Fruit fly (Drosophila melanogaster): ENCODE measurements around the gene veli.

The veli gene

DNA sequence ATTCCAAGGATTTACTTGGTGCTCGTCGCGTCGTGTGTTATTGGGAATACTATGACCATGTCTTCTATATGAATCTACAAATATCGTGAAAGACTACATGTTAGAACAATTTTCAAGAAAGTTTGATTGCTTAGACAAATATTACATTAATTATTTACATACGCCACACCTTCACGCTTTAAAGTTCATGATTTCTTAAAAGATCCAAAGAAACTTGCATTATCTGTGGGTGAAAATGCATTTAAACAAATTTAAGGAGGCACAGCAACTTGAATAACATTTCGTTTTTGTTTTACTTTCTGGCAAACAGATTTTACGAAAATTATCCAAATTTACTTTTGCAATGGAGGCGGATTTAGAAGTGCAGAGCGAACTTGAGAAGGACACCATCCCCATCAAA, 28.7 kb downstream of the veli start, which contains the start of gene CG31115:
TSS of gene CG31115 (plus strand) at position 301 of the 400 bp plus-strand sequence.
- TF ChIP-seq CG15336 (GFP tag; IDR thresholded peaks at IDR 0.05) (no peak), CG6854 (GFP tag; optimal IDR thresholded peaks at IDR 0.05) (no peak), Sox102F (GFP tag; optimal IDR thresholded peaks at IDR 0.05) (no peak), Ets21C (GFP tag; optimal IDR thresholded peaks at IDR 0.05) (no peak), CG6163 (GFP tag; IDR thresholded peaks at IDR 0.05) (no peak), Sox14 (GFP tag; optimal IDR thresholded peaks at IDR 0.05) (no peak), esn (GFP tag; optimal IDR thresholded peaks at IDR 0.05) (no peak), eg (GFP tag; IDR thresholded peaks at IDR 0.05) (no peak), net (GFP tag; optimal IDR thresholded peaks at IDR 0.05) (no peak), CG6792 (GFP tag; optimal IDR thresholded peaks at IDR 0.05) (no peak), CG16779 (tag; optimal IDR thresholded peaks at IDR 0.05) (no peak), dac (GFP tag; optimal IDR thresholded peaks at IDR 0.05) (no peak), topi (GFP tag; optimal IDR thresholded peaks at IDR 0.05) (no peak), CG8319 (GFP tag; optimal IDR thresholded peaks at IDR 0.05) (no peak), OdsH (GFP tag; optimal IDR thresholded peaks at IDR 0.05) (no peak), Sox15 (GFP tag; optimal IDR thresholded peaks at IDR 0.05) (no peak), Blimp-1 (GFP tag; optimal IDR thresholded peaks at IDR 0.05) (no peak), Met (GFP tag; optimal IDR thresholded peaks at IDR 0.05) (no peak), Eip93F (GFP tag; optimal IDR thresholded peaks at IDR 0.05) (no peak)

DNA sequence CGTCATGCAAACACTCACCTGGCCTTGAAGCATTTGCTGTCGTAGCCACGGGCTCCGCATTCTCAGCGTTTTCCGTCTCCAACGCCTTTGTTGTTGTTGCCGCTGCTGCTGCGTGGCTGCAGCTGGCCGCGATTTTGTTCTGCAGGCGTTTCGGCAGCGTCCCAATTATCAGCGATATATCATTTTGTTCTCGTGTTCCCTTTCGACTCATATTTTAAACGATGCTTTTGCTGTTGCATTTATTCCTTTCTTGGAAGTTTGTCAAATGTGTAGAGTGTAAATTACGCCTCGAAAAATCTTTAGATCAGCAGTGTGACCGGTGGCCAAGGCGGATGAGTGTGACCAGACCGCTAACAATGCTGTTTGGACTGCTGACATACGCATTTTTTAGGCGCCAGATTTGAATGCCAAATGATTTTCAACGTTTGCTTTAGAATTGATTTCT, 32.2 kb downstream of the veli start, which contains the start of gene Smg6:
TSS of gene Smg6 (minus strand) at position 324 of the 445 bp plus-strand sequence.
- TF ChIP-seq CG9139 (GFP tag; optimal IDR thresholded peaks at IDR 0.05) = no peak

DNA sequence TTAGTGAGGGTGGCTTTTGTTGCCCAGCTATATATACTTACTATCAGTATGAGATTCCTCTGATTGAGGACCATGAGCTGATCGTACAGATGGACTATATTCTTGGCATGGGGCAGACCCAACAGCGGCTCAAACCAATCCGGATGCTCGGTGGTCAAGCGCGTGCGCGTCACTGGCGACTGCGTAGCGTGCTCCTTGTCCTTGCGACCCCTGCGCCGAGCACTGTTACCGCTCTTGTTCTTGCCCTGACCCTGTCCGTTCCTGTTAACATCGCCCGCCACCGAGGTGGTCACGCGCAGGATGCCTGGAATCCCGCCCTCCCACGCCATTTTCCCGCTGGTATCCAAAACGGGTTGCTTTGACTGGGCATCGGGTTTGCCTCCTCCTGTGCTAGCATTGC, 32.7 kb downstream of the veli start:
- no peak for TF ChIP-seq CG31627 (GFP tag; optimal IDR thresholded peaks at IDR 0.05)
- no peak for TF ChIP-seq fkh (GFP tag; optimal IDR thresholded peaks at IDR 0.05)
- no peak for TF ChIP-seq Gug (GFP tag; IDR thresholded peaks at IDR 0.05)
- TF ChIP-seq Ets96B (tag; optimal IDR thresholded peaks at IDR 0.05) = no peak
- TF ChIP-seq Eip78C (GFP tag) = no peak
- TF ChIP-seq pdm3 (GFP tag; optimal IDR thresholded peaks at IDR 0.05) = no peak
- no peak for TF ChIP-seq Sox15 (GFP tag; optimal IDR thresholded peaks at IDR 0.05)
- no peak for TF ChIP-seq Ets21C (GFP tag; optimal IDR thresholded peaks at IDR 0.05)
- no peak for TF ChIP-seq Sox14 (GFP tag; optimal IDR thresholded peaks at IDR 0.05)
- no peak for TF ChIP-seq OdsH (GFP tag; optimal IDR thresholded peaks at IDR 0.05)
- TF ChIP-seq svp (GFP tag) = no peak
- TF ChIP-seq CG7368 (GFP tag; optimal IDR thresholded peaks at IDR 0.05) = no peak
- no peak for TF ChIP-seq CG1621 (tag; optimal IDR thresholded peaks at IDR 0.05)
- TF ChIP-seq esn (GFP tag; optimal IDR thresholded peaks at IDR 0.05) = no peak
- TF ChIP-seq CG8632 (GFP tag; optimal IDR thresholded peaks at IDR 0.05) = no peak
- TF ChIP-seq CG4318 (GFP tag; optimal IDR thresholded peaks at IDR 0.05) = no peak

DNA sequence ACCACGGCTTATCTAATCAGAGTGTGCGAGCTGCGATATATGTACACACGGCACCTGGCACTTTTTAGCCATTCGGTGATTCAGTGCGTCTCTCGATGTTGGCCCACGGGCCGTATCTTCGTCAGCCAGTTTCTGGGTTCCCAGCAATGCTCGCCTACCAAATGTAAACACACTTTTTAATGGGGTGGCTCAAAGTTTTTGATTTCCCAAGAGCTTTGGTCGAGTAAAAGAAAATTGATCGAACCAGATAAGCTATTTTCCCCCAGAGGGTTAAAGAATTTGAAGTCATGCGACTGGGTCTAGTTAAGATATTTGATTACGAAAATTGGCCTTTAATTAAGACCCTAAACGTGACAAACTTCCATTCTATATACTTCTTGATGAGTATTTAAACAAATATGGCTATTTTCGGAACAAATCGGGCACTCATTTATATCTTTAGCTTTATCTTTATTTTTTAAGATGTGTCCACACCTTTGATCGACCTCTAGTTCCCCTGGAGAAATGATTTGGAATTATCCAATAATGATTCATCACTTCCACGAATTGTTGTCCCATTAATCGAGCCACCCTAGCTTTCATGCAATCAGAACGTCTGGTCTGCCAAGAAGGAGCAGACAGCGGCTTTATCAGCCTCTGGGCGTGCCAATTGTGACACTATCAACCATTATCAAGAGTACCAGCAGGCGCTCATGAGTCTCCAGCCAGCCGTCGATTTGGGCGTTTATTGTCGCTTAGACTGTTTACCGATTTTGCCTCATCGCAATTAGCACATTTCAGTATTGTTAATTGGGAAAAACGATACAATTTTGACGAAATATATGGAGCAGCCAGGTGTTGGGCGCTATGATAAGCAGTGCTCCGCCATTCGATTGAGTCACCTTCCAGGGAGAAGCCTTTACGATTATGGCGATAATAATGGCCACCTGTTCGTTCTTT, 37.8 kb downstream of the veli start:
- TF ChIP-seq CG7368 (GFP tag; optimal IDR thresholded peaks at IDR 0.05) = no peak
- TF ChIP-seq CG3032 (tag; optimal IDR thresholded peaks at IDR 0.05) = peak; percentile 37
- TF ChIP-seq cyc (GFP tag; optimal IDR thresholded peaks at IDR 0.05) = peak; percentile 38
- peak; percentile 81 for TF ChIP-seq esn (GFP tag; optimal IDR thresholded peaks at IDR 0.05)
- TF ChIP-seq CG8119 (GFP tag; IDR thresholded peaks at IDR 0.05) = 0 out of 3 replicates have a peak, but pooled peaks have one; percentile 31
- TF ChIP-seq Eip93F (GFP tag; optimal IDR thresholded peaks at IDR 0.05) = peak; percentile 46
- peak; percentile 52 for TF ChIP-seq CG31627 (GFP tag; optimal IDR thresholded peaks at IDR 0.05)
- TF ChIP-seq lz (GFP tag; optimal IDR thresholded peaks at IDR 0.05) = peak; percentile 65
- peak; percentile 44 for TF ChIP-seq Sox15 (GFP tag; optimal IDR thresholded peaks at IDR 0.05)
- no peak for TF ChIP-seq CG4318 (GFP tag; optimal IDR thresholded peaks at IDR 0.05)
- peak; percentile 32 for TF ChIP-seq Blimp-1 (GFP tag; optimal IDR thresholded peaks at IDR 0.05)
- TF ChIP-seq vri (GFP tag; optimal IDR thresholded peaks at IDR 0.05) = peak; percentile 69
- no peak for TF ChIP-seq CG10631 (GFP tag; optimal IDR thresholded peaks at IDR 0.05)
- peak; percentile 64 for TF ChIP-seq Sox14 (GFP tag; optimal IDR thresholded peaks at IDR 0.05)
- TF ChIP-seq CG10669 (GFP tag; optimal IDR thresholded peaks at IDR 0.05) = no peak
- peak; percentile 82 for TF ChIP-seq fkh (GFP tag; optimal IDR thresholded peaks at IDR 0.05)
- TF ChIP-seq CG6792 (GFP tag; optimal IDR thresholded peaks at IDR 0.05) = peak; percentile 62
- TF ChIP-seq salr (GFP tag; optimal IDR thresholded peaks at IDR 0.05) = no peak
- no peak for TF ChIP-seq Gug (GFP tag; IDR thresholded peaks at IDR 0.05)

Measured in whole organism, prepupa.